Worm (Caenorhabditis elegans) whole organism, L4/young adult: ENCODE data around the gene F47E1.20.

ENCODE experiments used
- W03F9.2 ChIP-seq: fragments of 150-350 bp; optimal IDR thresholded peaks from 2 replicates; lab custom pipeline; 2014; ENCODE audit warnings: missing biosample characterization, missing genetic modification characterization
- him-1 ChIP-seq: sonication (generic microtip); optimal IDR thresholded peaks from 2 replicates; lab custom pipeline; 2016; ENCODE audit warnings: missing genotype, missing genetic modification reagents, missing genetic modification characterization, missing compliant biosample characterization

DNA sequence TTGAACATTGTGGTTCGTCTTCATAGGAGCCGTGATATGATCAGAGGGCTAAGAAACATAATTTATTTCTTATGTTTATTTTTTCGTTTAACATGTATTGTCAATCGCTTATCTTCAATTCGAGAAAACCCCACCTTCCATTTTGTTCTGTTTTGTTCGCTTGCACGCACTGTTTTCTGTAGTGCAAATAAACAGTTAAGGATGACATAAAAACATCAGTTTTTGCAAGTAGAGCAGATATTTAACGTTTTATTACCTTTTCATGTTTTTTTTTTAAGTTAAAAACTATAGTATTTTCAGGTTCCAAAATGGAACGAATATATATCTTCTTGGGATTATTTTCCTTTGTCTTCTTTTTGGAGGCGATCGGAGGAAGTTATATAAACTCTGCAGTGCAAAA lies 8.6 kb downstream of the F47E1.20 start, which contains the start of gene F47E1.2:
- TF ChIP-seq him-1 (no peak), W03F9.2 (tag; lab: Kevin White, UChicago) (no peak)
